Worm (Caenorhabditis elegans) whole organism, late embryonic: ENCODE data around the gene C26B9.7.

ENCODE experiments used
- F13H6.1 ChIP-seq: sonication (generic microtip); optimal IDR thresholded peaks from 2 replicates; lab custom pipeline; 2016; ENCODE audit warnings: missing genetic modification characterization, missing compliant biosample characterization
- K02D7.2 ChIP-seq: sonication (generic microtip); optimal IDR thresholded peaks from 2 replicates; lab custom pipeline; 2017; ENCODE audit warnings: mild to moderate bottlenecking, missing genetic modification characterization, missing compliant biosample characterization
- T23F11.4 ChIP-seq: fragments of 200-800 bp; sonication (Bioruptor generic); optimal IDR thresholded peaks from 2 replicates; lab custom pipeline; 2018; ENCODE audit warnings: mild to moderate bottlenecking, missing genetic modification characterization, missing compliant biosample characterization
- Y22D7AL.16 ChIP-seq: sonication (generic microtip); optimal IDR thresholded peaks from 2 replicates; lab custom pipeline; 2016; ENCODE audit warnings: missing genetic modification characterization, missing compliant biosample characterization
- ahr-1 ChIP-seq: sonication (generic microtip); optimal IDR thresholded peaks from 2 replicates; lab custom pipeline; 2016; ENCODE audit warnings: missing genetic modification characterization, missing compliant biosample characterization
- ama-1 ChIP-seq: fragments of 150-350 bp; optimal IDR thresholded peaks from 2 replicates; lab custom pipeline; 2014
- ceh-18 ChIP-seq: sonication (generic microtip); optimal IDR thresholded peaks from 2 replicates; lab custom pipeline; 2016; ENCODE audit warnings: missing genetic modification characterization, missing compliant biosample characterization
- ceh-19 ChIP-seq: fragments of 200-800 bp; sonication (Bioruptor generic); optimal IDR thresholded peaks from 2 replicates; lab custom pipeline; 2018; ENCODE audit warnings: mild to moderate bottlenecking, missing genetic modification characterization, missing compliant biosample characterization
- ceh-22 ChIP-seq: sonication (generic microtip); optimal IDR thresholded peaks from 2 replicates; lab custom pipeline; 2017; ENCODE audit warnings: missing biosample characterization, missing genetic modification characterization
- ceh-30 ChIP-seq: fragments of 150-350 bp; optimal IDR thresholded peaks from 2 replicates; lab custom pipeline; 2014; ENCODE audit warnings: missing biosample characterization, missing genetic modification characterization
- ceh-31 ChIP-seq: sonication (generic microtip); optimal IDR thresholded peaks from 2 replicates; lab custom pipeline; 2016; ENCODE audit warnings: missing genetic modification characterization, missing compliant biosample characterization
- ceh-48 ChIP-seq: sonication (generic microtip); optimal IDR thresholded peaks from 2 replicates; lab custom pipeline; 2016; ENCODE audit warnings: missing genetic modification characterization, inconsistent platforms, missing compliant biosample characterization
- ceh-6 ChIP-seq: fragments of 200-800 bp; sonication (Bioruptor generic); optimal IDR thresholded peaks from 2 replicates; lab custom pipeline; 2018; ENCODE audit warnings: mild to moderate bottlenecking, missing genetic modification characterization, missing compliant biosample characterization
- che-1 ChIP-seq: sonication (generic microtip); optimal IDR thresholded peaks from 2 replicates; lab custom pipeline; 2016; ENCODE audit warnings: mild to moderate bottlenecking, missing genetic modification characterization, missing compliant biosample characterization
- elt-4 ChIP-seq: sonication (generic microtip); optimal IDR thresholded peaks from 2 replicates; lab custom pipeline; 2016; ENCODE audit warnings: missing genetic modification characterization, missing compliant biosample characterization
- ets-4 ChIP-seq: sonication (generic microtip); optimal IDR thresholded peaks from 2 replicates; lab custom pipeline; 2016; ENCODE audit warnings: missing genetic modification characterization, missing compliant biosample characterization
- fkh-6 ChIP-seq: sonication (generic microtip); optimal IDR thresholded peaks from 2 replicates; lab custom pipeline; 2016; ENCODE audit warnings: missing genetic modification characterization, missing compliant biosample characterization
- gmeb-2 ChIP-seq: sonication (generic microtip); optimal IDR thresholded peaks from 2 replicates; lab custom pipeline; 2016; ENCODE audit warnings: missing genetic modification characterization, inconsistent platforms, missing compliant biosample characterization
- hlh-13 ChIP-seq: fragments of 200-800 bp; sonication (Bioruptor generic); optimal IDR thresholded peaks from 2 replicates; lab custom pipeline; 2018; ENCODE audit warnings: mild to moderate bottlenecking, missing genetic modification characterization, missing compliant biosample characterization
- hlh-30 ChIP-seq: sonication (generic microtip); optimal IDR thresholded peaks from 2 replicates; lab custom pipeline; 2017; ENCODE audit warnings: antibody characterized with exemption, missing genetic modification characterization, missing compliant biosample characterization; ENCODE audit not compliant: insufficient read depth
- lim-6 ChIP-seq: sonication (generic microtip); optimal IDR thresholded peaks from 2 replicates; lab custom pipeline; 2016; ENCODE audit warnings: missing genetic modification characterization, missing compliant biosample characterization
- madf-2 ChIP-seq: sonication (generic microtip); optimal IDR thresholded peaks from 2 replicates; lab custom pipeline; 2017; ENCODE audit warnings: missing genetic modification characterization, missing compliant biosample characterization
- nhr-11 ChIP-seq: fragments of 150-350 bp; optimal IDR thresholded peaks from 2 replicates; lab custom pipeline; 2014; ENCODE audit warnings: missing biosample characterization, missing genetic modification characterization
- npax-4 ChIP-seq: sonication (generic microtip); optimal IDR thresholded peaks from 2 replicates; lab custom pipeline; 2016; ENCODE audit warnings: missing genetic modification characterization, missing compliant biosample characterization
- odd-2 ChIP-seq: sonication (generic microtip); optimal IDR thresholded peaks from 2 replicates; lab custom pipeline; 2017; ENCODE audit warnings: antibody characterized with exemption, mild to moderate bottlenecking, missing genetic modification characterization, missing compliant biosample characterization
- pat-9 ChIP-seq: fragments of 200-800 bp; sonication (Bioruptor generic); optimal IDR thresholded peaks from 2 replicates; lab custom pipeline; 2018; ENCODE audit warnings: mild to moderate bottlenecking, missing genetic modification characterization, moderate library complexity, missing compliant biosample characterization
- pax-1 ChIP-seq: fragments of 150-350 bp; optimal IDR thresholded peaks from 2 replicates; lab custom pipeline; 2014; ENCODE audit warnings: missing biosample characterization, missing genetic modification characterization
- pha-2 ChIP-seq: sonication (generic microtip); optimal IDR thresholded peaks from 2 replicates; lab custom pipeline; 2017; ENCODE audit warnings: mild to moderate bottlenecking, missing genetic modification characterization, missing compliant biosample characterization
- ref-2 ChIP-seq: sonication (generic microtip); optimal IDR thresholded peaks from 2 replicates; lab custom pipeline; 2016; ENCODE audit warnings: missing genetic modification characterization, missing compliant biosample characterization
- rnt-1 ChIP-seq: sonication (generic microtip); optimal IDR thresholded peaks from 2 replicates; lab custom pipeline; 2016; ENCODE audit warnings: missing genetic modification characterization, missing compliant biosample characterization
- sox-2 ChIP-seq: fragments of 200-800 bp; sonication (Bioruptor generic); IDR thresholded peaks from 2 replicates; pipeline ENCODE4 v1.3.6; 2022; ENCODE audit warnings: missing genetic modification reagents, missing genetic modification characterization, missing compliant biosample characterization
- syd-9 ChIP-seq: sonication (generic microtip); optimal IDR thresholded peaks from 2 replicates; lab custom pipeline; 2016; ENCODE audit warnings: mild to moderate bottlenecking, missing genetic modification characterization, moderate library complexity, missing compliant biosample characterization
- unc-3 ChIP-seq, 2 experiments: fragments of 200-800 bp in 1 of 2; sonication (Bioruptor generic) in 1 of 2; sonication (generic microtip) in 1 of 2; conservative IDR thresholded peaks in 1 of 2; optimal IDR thresholded peaks in 1 of 2; 2 replicates each; pipeline versions ENCODE4 v1.3.6 to Lab custom; 2016 to 2022; ENCODE audit warnings: missing compliant biosample characterization in 2 of 2, missing genetic modification characterization in 2 of 2, missing genetic modification reagents in 1 of 2
- zip-5 ChIP-seq: sonication (generic microtip); optimal IDR thresholded peaks from 2 replicates; lab custom pipeline; 2016; ENCODE audit warnings: missing genetic modification characterization, missing compliant biosample characterization
- ztf-16 ChIP-seq: sonication (generic microtip); optimal IDR thresholded peaks from 2 replicates; lab custom pipeline; 2017; ENCODE audit warnings: missing genetic modification characterization, missing compliant biosample characterization

C26B9.7 gene

ce11 chrX:5342007-5342406 is at the start of gene C26B9.7:
TSS of gene C26B9.7 (plus strand) at chrX:5342307.
- TF ChIP-seq che-1 (tag; lab: Kevin White, UChicago) (no peak), sox-2 (GFP tag; lab: Robert Waterston, UW) (no peak), K02D7.2 (tag; lab: Kevin White, UChicago) (no peak), ets-4 (tag; lab: Kevin White, UChicago) (no peak), nhr-11 (tag; lab: Kevin White, UChicago) (no peak), hlh-30 (tag; lab: Kevin White, UChicago) (no peak), zip-5 (no peak), Y22D7AL.16 (no peak), fkh-6 (tag; lab: Kevin White, UChicago) (no peak)

ce11 chrX:5293862-5294261 is 48.2 kb upstream of the C26B9.7 start:
- TF ChIP-seq zip-5: no peak
- TF ChIP-seq hlh-13 (GFP tag; lab: Kevin White, UChicago): no peak
- TF ChIP-seq ztf-16 (tag; lab: Kevin White, UChicago): no peak
- TF ChIP-seq pat-9 (tag; lab: Kevin White, UChicago): no peak
- no peak for TF ChIP-seq nhr-11 (tag; lab: Kevin White, UChicago)
- no peak for TF ChIP-seq odd-2 (tag; lab: Kevin White, UChicago)
- TF ChIP-seq ama-1 (lab: Kevin White, UChicago): no peak
- no peak for TF ChIP-seq ceh-30 (tag; lab: Kevin White, UChicago)
- no peak for TF ChIP-seq ceh-6 (GFP tag; lab: Kevin White, UChicago)
- TF ChIP-seq rnt-1 (tag; lab: Kevin White, UChicago): no peak
- no peak for TF ChIP-seq lim-6 (tag; lab: Kevin White, UChicago)
- no peak for TF ChIP-seq unc-3 (GFP tag; conservative IDR thresholded peaks at IDR 0.05; lab: Robert Waterston, UW)
- TF ChIP-seq unc-3 (tag; optimal IDR thresholded peaks at IDR 0.05; lab: Kevin White, UChicago): no peak
- TF ChIP-seq ceh-22 (tag; lab: Kevin White, UChicago): no peak
- no peak for TF ChIP-seq gmeb-2 (tag; lab: Kevin White, UChicago)
- no peak for TF ChIP-seq ref-2 (tag; lab: Kevin White, UChicago)
- TF ChIP-seq ceh-18: no peak
- no peak for TF ChIP-seq ceh-48 (tag; lab: Kevin White, UChicago)
- TF ChIP-seq elt-4 (tag; lab: Kevin White, UChicago): no peak
- TF ChIP-seq che-1 (tag; lab: Kevin White, UChicago): no peak

ce11 chrX:5297942-5298611 is 44.0 kb upstream of the C26B9.7 start, which contains the start of gene ift-81:
TSS of gene ift-81 (plus strand) at chrX:5298561.
- TF ChIP-seq sox-2 (GFP tag; lab: Robert Waterston, UW) (no peak), npax-4 (tag; lab: Kevin White, UChicago) (no peak), ztf-16 (tag; lab: Kevin White, UChicago) (no peak), ama-1 (lab: Kevin White, UChicago) (no peak), ceh-19 (GFP tag; lab: Kevin White, UChicago) (no peak), ets-4 (tag; lab: Kevin White, UChicago) (no peak), ceh-22 (tag; lab: Kevin White, UChicago) (no peak), ceh-30 (tag; lab: Kevin White, UChicago) (no peak), K02D7.2 (tag; lab: Kevin White, UChicago) (no peak), Y22D7AL.16 (no peak), pha-2 (tag; lab: Kevin White, UChicago) (no peak), pat-9 (tag; lab: Kevin White, UChicago) (no peak), ceh-31 (tag; lab: Kevin White, UChicago) (no peak), T23F11.4 (GFP tag; lab: Kevin White, UChicago) (no peak), ahr-1 (tag; lab: Kevin White, UChicago) (no peak), pax-1 (no peak), ceh-18 (no peak), syd-9 (no peak), ceh-48 (tag; lab: Kevin White, UChicago) (no peak), rnt-1 (tag; lab: Kevin White, UChicago) (no peak)
- TF ChIP-seq, all 69 proteins: peak for 0

- no peak for TF ChIP-seq madf-2 (tag; lab: Kevin White, UChicago)
- TF ChIP-seq ceh-6 (GFP tag; lab: Kevin White, UChicago): no peak
- TF ChIP-seq ceh-22 (tag; lab: Kevin White, UChicago): no peak
- TF ChIP-seq F13H6.1 (tag; lab: Kevin White, UChicago): no peak
- TF ChIP-seq ztf-16 (tag; lab: Kevin White, UChicago): no peak
- TF ChIP-seq ceh-19 (GFP tag; lab: Kevin White, UChicago): no peak
- no peak for TF ChIP-seq ceh-48 (tag; lab: Kevin White, UChicago)
- TF ChIP-seq, all 69 proteins: peak for 0
Observed at ce11 chrX:5303500-5303899, 38.6 kb upstream of the C26B9.7 start, which contains the start of gene ags-3. TSS of gene ags-3 (minus strand) at chrX:5303600.
